Worm (Caenorhabditis elegans): ENCODE data around the gene gst-39.
"Not testable (repeated sequence)": the region's sequence is repeated elsewhere in the genome, so short reads cannot be mapped to it uniquely, and the experiment has no call there.

Gene gst-39

ce11 chrII:15145594-15145993 lies 26.1 kb downstream of the gst-39 start, which contains the start of gene Y53F4B.27:
TSS of gene Y53F4B.27 (plus strand) at chrII:15145894.
- no peak for TF ChIP-seq ceh-14 (tag; optimal IDR thresholded peaks at IDR 0.05)
- TF ChIP-seq ceh-19 (GFP tag; optimal IDR thresholded peaks at IDR 0.05) = no peak
- no peak for TF ChIP-seq ceh-45 (GFP tag; IDR thresholded peaks at IDR 0.05)
- no peak for TF ChIP-seq mec-3 (tag; optimal IDR thresholded peaks at IDR 0.05; ENCODE audit: borderline replicate concordance)
- TF ChIP-seq pha-4 (tag; optimal IDR thresholded peaks at IDR 0.05) = no peak
- no peak for TF ChIP-seq ceh-2 (tag; optimal IDR thresholded peaks at IDR 0.05)
- TF ChIP-seq ahr-1 (tag; optimal IDR thresholded peaks at IDR 0.05) = no peak
- no peak for TF ChIP-seq che-1 (tag; optimal IDR thresholded peaks at IDR 0.05)
- TF ChIP-seq ceh-6 (GFP tag; optimal IDR thresholded peaks at IDR 0.05) = no peak
- no peak for TF ChIP-seq zip-5 (tag; optimal IDR thresholded peaks at IDR 0.05)
- TF ChIP-seq sox-4 (tag; optimal IDR thresholded peaks at IDR 0.05) = no peak
- TF ChIP-seq elt-2 (tag; optimal IDR thresholded peaks at IDR 0.05) = no peak

- TF ChIP-seq fax-1 (tag; optimal IDR thresholded peaks at IDR 0.05) (no peak), dve-1 (tag; optimal IDR thresholded peaks at IDR 0.05) (no peak), hlh-8 (tag; optimal IDR thresholded peaks at IDR 0.05) (no peak), Y22D7AL.16 (tag; optimal IDR thresholded peaks at IDR 0.05) (no peak), T23F11.4 (GFP tag; optimal IDR thresholded peaks at IDR 0.05) (no peak), ceh-19 (GFP tag; optimal IDR thresholded peaks at IDR 0.05) (no peak)
Measured at ce11 chrII:15143729-15144128, 28.0 kb downstream of the gst-39 start.

- not testable (repeated sequence) for TF ChIP-seq T23F11.4 (GFP tag; optimal IDR thresholded peaks at IDR 0.05); zip-5 (tag; optimal IDR thresholded peaks at IDR 0.05); ceh-45 (GFP tag; IDR thresholded peaks at IDR 0.05)
Measured at ce11 chrII:15140881-15141280, 30.8 kb downstream of the gst-39 start, which contains the start of gene Y53F4B.26. TSS of gene Y53F4B.26 (minus strand) at chrII:15140981.

- TF ChIP-seq syd-9 (tag; optimal IDR thresholded peaks at IDR 0.05) (no peak), dmd-4 (tag; optimal IDR thresholded peaks at IDR 0.05; ENCODE audit: borderline replicate concordance) (no peak), tbx-2 (tag; optimal IDR thresholded peaks at IDR 0.05) (no peak), elt-4 (tag; optimal IDR thresholded peaks at IDR 0.05) (no peak), hlh-30 (tag; optimal IDR thresholded peaks at IDR 0.05; ENCODE audit: insufficient read depth) (no peak), rnt-1 (tag; optimal IDR thresholded peaks at IDR 0.05) (no peak), ref-2 (tag; optimal IDR thresholded peaks at IDR 0.05) (no peak), pqm-1 (tag; optimal IDR thresholded peaks at IDR 0.05) (no peak), sox-2 (GFP tag; IDR thresholded peaks at IDR 0.05) (no peak), ceh-18 (tag; optimal IDR thresholded peaks at IDR 0.05) (no peak), ceh-48 (tag; optimal IDR thresholded peaks at IDR 0.05) (no peak)
Measured at ce11 chrII:15135886-15136285, 35.8 kb downstream of the gst-39 start, which contains the start of gene Y53F4B.25. TSS of gene Y53F4B.25 (plus strand) at chrII:15136186.

- TF ChIP-seq hlh-8 (tag; optimal IDR thresholded peaks at IDR 0.05) = no peak
- no peak for TF ChIP-seq ceh-30 (tag; optimal IDR thresholded peaks at IDR 0.05)
- no peak for TF ChIP-seq ceh-2 (tag; optimal IDR thresholded peaks at IDR 0.05)
- TF ChIP-seq fax-1 (tag; optimal IDR thresholded peaks at IDR 0.05) = no peak
- TF ChIP-seq elt-2 (tag; optimal IDR thresholded peaks at IDR 0.05) = no peak
- no peak for TF ChIP-seq nfya-1 (tag; optimal IDR thresholded peaks at IDR 0.05)
- TF ChIP-seq madf-2 (tag; optimal IDR thresholded peaks at IDR 0.05) = no peak
- TF ChIP-seq T23F11.4 (GFP tag; optimal IDR thresholded peaks at IDR 0.05) = no peak
- TF ChIP-seq ama-1 (optimal IDR thresholded peaks at IDR 0.05) = no peak
- TF ChIP-seq fkh-10 (GFP tag; optimal IDR thresholded peaks at IDR 0.05) = no peak
- TF ChIP-seq pha-2 (tag; optimal IDR thresholded peaks at IDR 0.05) = no peak
- no peak for TF ChIP-seq unc-86 (tag; optimal IDR thresholded peaks at IDR 0.05)
- no peak for TF ChIP-seq ceh-19 (GFP tag; optimal IDR thresholded peaks at IDR 0.05)
- TF ChIP-seq eyg-1 (tag; optimal IDR thresholded peaks at IDR 0.05) = no peak
- TF ChIP-seq tbx-7 (tag; optimal IDR thresholded peaks at IDR 0.05) = no peak
- no peak for TF ChIP-seq ceh-9 (tag; optimal IDR thresholded peaks at IDR 0.05)
- TF ChIP-seq ceh-24 (tag; optimal IDR thresholded peaks at IDR 0.05) = no peak
- no peak for TF ChIP-seq fkh-6 (tag; optimal IDR thresholded peaks at IDR 0.05)
- TF ChIP-seq syd-9 (tag; optimal IDR thresholded peaks at IDR 0.05) = no peak
Measured at ce11 chrII:15134332-15134731, 37.4 kb downstream of the gst-39 start, which contains the start of gene Y53F4B.24. TSS of gene Y53F4B.24 (minus strand) at chrII:15134432.
